Worm (Caenorhabditis elegans) whole organism, L1 larva: ENCODE measurements around the gene ZK721.3.

Experiments
- F16B12.6 ChIP-seq: fragments of 150-350 bp; optimal IDR thresholded peaks from 2 replicates; lab custom pipeline; 2014; ENCODE audit warnings: missing biosample characterization, missing genetic modification characterization
- Y116A8C.19 ChIP-seq: sonication (generic microtip); optimal IDR thresholded peaks from 2 replicates; lab custom pipeline; 2016; ENCODE audit warnings: missing compliant biosample characterization, missing genetic modification characterization, borderline replicate concordance
- ama-1 ChIP-seq: fragments of 150-350 bp; optimal IDR thresholded peaks from 2 replicates; lab custom pipeline; 2014
- blmp-1 ChIP-seq: fragments of 150-350 bp; optimal IDR thresholded peaks from 2 replicates; lab custom pipeline; 2014; ENCODE audit warnings: missing biosample characterization, missing genetic modification characterization
- ceh-63 ChIP-seq: fragments of 200-800 bp; sonication (Bioruptor generic); optimal IDR thresholded peaks from 2 replicates; lab custom pipeline; 2018; ENCODE audit warnings: mild to moderate bottlenecking, missing genetic modification characterization, missing compliant biosample characterization
- ceh-82 ChIP-seq, 3 experiments: fragments of 150-350 bp in 1 of 3; sonication (generic microtip) in 2 of 3; optimal IDR thresholded peaks; 2 replicates each; lab custom pipeline; 2014 to 2017; ENCODE audit warnings: missing biosample characterization in 3 of 3, missing genetic modification characterization in 3 of 3
- ceh-90 ChIP-seq: sonication (generic microtip); optimal IDR thresholded peaks from 2 replicates; lab custom pipeline; 2016; ENCODE audit warnings: missing genetic modification characterization, missing compliant biosample characterization
- ces-1 ChIP-seq: fragments of 150-350 bp; optimal IDR thresholded peaks from 2 replicates; lab custom pipeline; 2014; ENCODE audit warnings: missing biosample characterization, missing genetic modification reagents, missing genetic modification characterization
- dsc-1 ChIP-seq: sonication (generic microtip); optimal IDR thresholded peaks from 2 replicates; lab custom pipeline; 2016; ENCODE audit warnings: mild to moderate bottlenecking, missing genetic modification characterization, missing compliant biosample characterization
- efl-3 ChIP-seq: fragments of 200-800 bp; sonication (Bioruptor generic); optimal IDR thresholded peaks from 2 replicates; lab custom pipeline; 2018; ENCODE audit warnings: mild to moderate bottlenecking, missing genetic modification characterization, missing compliant biosample characterization
- egl-13 ChIP-seq: sonication (generic microtip); optimal IDR thresholded peaks from 2 replicates; lab custom pipeline; 2016; ENCODE audit warnings: missing genotype, missing genetic modification reagents, missing genetic modification characterization, missing compliant biosample characterization
- egl-27 ChIP-seq, 2 experiments: fragments of 150-350 bp in 1 of 2; sonication (generic microtip); optimal IDR thresholded peaks; 3 replicates each; lab custom pipeline; 2017 to 2018; ENCODE audit warnings: missing biosample characterization in 2 of 2, missing genetic modification characterization in 2 of 2, missing genetic modification reagents in 2 of 2
- elt-2 ChIP-seq: sonication (generic microtip); optimal IDR thresholded peaks from 2 replicates; lab custom pipeline; 2016; ENCODE audit warnings: missing genetic modification characterization, mild to moderate bottlenecking, inconsistent platforms, missing compliant biosample characterization, missing genetic modification reagents
- elt-3 ChIP-seq, 6 experiments: fragments of 150-350 bp in 1 of 6; sonication (generic microtip); optimal IDR thresholded peaks; 2 replicates each; lab custom pipeline; 2017 to 2018; ENCODE audit warnings: missing biosample characterization in 6 of 6, missing genetic modification characterization in 6 of 6, inconsistent platforms in 1 of 6
- fkh-4 ChIP-seq: sonication (generic microtip); optimal IDR thresholded peaks from 2 replicates; lab custom pipeline; 2016; ENCODE audit warnings: missing compliant biosample characterization, missing genetic modification characterization, borderline replicate concordance
- fkh-8 ChIP-seq: sonication (generic microtip); optimal IDR thresholded peaks from 2 replicates; lab custom pipeline; 2016; ENCODE audit warnings: mild to moderate bottlenecking, missing genetic modification characterization, missing compliant biosample characterization
- grh-1 ChIP-seq: fragments of 200-800 bp; sonication (Bioruptor generic); IDR thresholded peaks from 2 replicates; pipeline ENCODE4 v1.3.6; 2022; ENCODE audit warnings: missing genetic modification reagents, missing genetic modification characterization, missing compliant biosample characterization
- hlh-4 ChIP-seq: sonication (generic microtip); optimal IDR thresholded peaks from 2 replicates; lab custom pipeline; 2016; ENCODE audit warnings: mild to moderate bottlenecking, missing genetic modification characterization, missing compliant biosample characterization
- lin-14 ChIP-seq: fragments of 200-800 bp; sonication (Bioruptor generic); optimal IDR thresholded peaks from 2 replicates; lab custom pipeline; 2018; ENCODE audit warnings: mild to moderate bottlenecking, missing genetic modification characterization, moderate library complexity, missing compliant biosample characterization
- lin-39 ChIP-seq: fragments of 150-350 bp; optimal IDR thresholded peaks from 2 replicates; lab custom pipeline; 2014; ENCODE audit warnings: missing biosample characterization, missing genetic modification reagents, missing genetic modification characterization
- lir-3 ChIP-seq: sonication (generic microtip); optimal IDR thresholded peaks from 2 replicates; lab custom pipeline; 2016; ENCODE audit warnings: mild to moderate bottlenecking, missing genetic modification characterization, moderate library complexity, missing compliant biosample characterization; ENCODE audit not compliant: poor library complexity
- mdl-1 ChIP-seq, 2 experiments: fragments of 150-350 bp; optimal IDR thresholded peaks; 2 replicates each; lab custom pipeline; 2014 to 2017; ENCODE audit warnings: missing biosample characterization in 2 of 2, missing genetic modification characterization in 2 of 2, inconsistent platforms in 1 of 2
- nhr-12 ChIP-seq: sonication (generic microtip); optimal IDR thresholded peaks from 2 replicates; lab custom pipeline; 2017; ENCODE audit warnings: missing biosample characterization, missing genetic modification characterization
- nhr-20 ChIP-seq: sonication (generic microtip); optimal IDR thresholded peaks from 2 replicates; lab custom pipeline; 2016; ENCODE audit warnings: mild to moderate bottlenecking, missing genetic modification characterization, missing compliant biosample characterization
- nhr-28 ChIP-seq: fragments of 150-350 bp; optimal IDR thresholded peaks from 2 replicates; lab custom pipeline; 2014; ENCODE audit warnings: missing biosample characterization, missing genetic modification characterization
- nhr-47 ChIP-seq: sonication (generic microtip); optimal IDR thresholded peaks from 2 replicates; lab custom pipeline; 2016; ENCODE audit warnings: mild to moderate bottlenecking, missing genetic modification characterization, moderate library complexity, missing compliant biosample characterization
- nhr-71 ChIP-seq: sonication (generic microtip); optimal IDR thresholded peaks from 2 replicates; lab custom pipeline; 2016; ENCODE audit warnings: mild to moderate bottlenecking, missing genetic modification characterization, moderate library complexity, missing compliant biosample characterization
- nhr-76 ChIP-seq: sonication (generic microtip); optimal IDR thresholded peaks from 2 replicates; lab custom pipeline; 2017; ENCODE audit warnings: missing biosample characterization, missing genetic modification characterization
- nhr-77 ChIP-seq: fragments of 150-350 bp; optimal IDR thresholded peaks from 2 replicates; lab custom pipeline; 2014; ENCODE audit warnings: missing biosample characterization, missing genetic modification characterization
- nhr-84 ChIP-seq: sonication (generic microtip); optimal IDR thresholded peaks from 2 replicates; lab custom pipeline; 2017; ENCODE audit warnings: missing biosample characterization, missing genetic modification characterization
- nhr-85 ChIP-seq: sonication (generic microtip); peaks from one replicate; lab custom pipeline; 2016; ENCODE audit warnings: missing genetic modification characterization, inconsistent platforms, missing compliant biosample characterization
- nhr-90 ChIP-seq: sonication (generic microtip); optimal IDR thresholded peaks from 2 replicates; lab custom pipeline; 2016; ENCODE audit warnings: mild to moderate bottlenecking, missing genetic modification characterization, missing compliant biosample characterization; ENCODE audit not compliant: poor library complexity
- pag-3 ChIP-seq: sonication (generic microtip); optimal IDR thresholded peaks from 2 replicates; lab custom pipeline; 2017; ENCODE audit warnings: missing genetic modification characterization, mild to moderate bottlenecking, missing compliant biosample characterization, antibody characterized with exemption, borderline replicate concordance; ENCODE audit not compliant: insufficient read depth
- rnt-1 ChIP-seq: sonication (generic microtip); optimal IDR thresholded peaks from 2 replicates; lab custom pipeline; 2016; ENCODE audit warnings: mild to moderate bottlenecking, missing genetic modification characterization, moderate library complexity, missing compliant biosample characterization
- snpc-4 ChIP-seq: fragments of 150-350 bp; optimal IDR thresholded peaks from 2 replicates; lab custom pipeline; 2014; ENCODE audit warnings: missing biosample characterization, missing genetic modification characterization
- snu-23 ChIP-seq: sonication (generic microtip); optimal IDR thresholded peaks from 2 replicates; lab custom pipeline; 2016; ENCODE audit warnings: missing genetic modification characterization, missing compliant biosample characterization
- sox-4 ChIP-seq: sonication (generic microtip); optimal IDR thresholded peaks from 2 replicates; lab custom pipeline; 2016; ENCODE audit warnings: missing genetic modification characterization, missing compliant biosample characterization
- sptf-1 ChIP-seq: fragments of 150-350 bp; optimal IDR thresholded peaks from 2 replicates; lab custom pipeline; 2014; ENCODE audit warnings: missing biosample characterization, missing genetic modification characterization
- sup-37 ChIP-seq: fragments of 200-800 bp; sonication (Bioruptor generic); optimal IDR thresholded peaks from 2 replicates; lab custom pipeline; 2018; ENCODE audit warnings: mild to moderate bottlenecking, missing genetic modification characterization, missing compliant biosample characterization
- swsn-7 ChIP-seq: sonication (generic microtip); optimal IDR thresholded peaks from 2 replicates; lab custom pipeline; 2016; ENCODE audit warnings: missing genetic modification characterization, missing compliant biosample characterization
- tbx-2 ChIP-seq: sonication (generic microtip); optimal IDR thresholded peaks from 2 replicates; lab custom pipeline; 2016; ENCODE audit warnings: missing genetic modification characterization, missing compliant biosample characterization
- vab-15 ChIP-seq: sonication (generic microtip); optimal IDR thresholded peaks from 2 replicates; lab custom pipeline; 2017; ENCODE audit warnings: missing genotype, mild to moderate bottlenecking, missing genetic modification characterization, missing compliant biosample characterization
- xbp-1 ChIP-seq: sonication (generic microtip); optimal IDR thresholded peaks from 2 replicates; lab custom pipeline; 2016; ENCODE audit warnings: missing genetic modification characterization, missing compliant biosample characterization
- ztf-4 ChIP-seq: fragments of 150-350 bp; optimal IDR thresholded peaks from 2 replicates; lab custom pipeline; 2014; ENCODE audit warnings: missing biosample characterization, missing genetic modification characterization

Gene ZK721.3

DNA sequence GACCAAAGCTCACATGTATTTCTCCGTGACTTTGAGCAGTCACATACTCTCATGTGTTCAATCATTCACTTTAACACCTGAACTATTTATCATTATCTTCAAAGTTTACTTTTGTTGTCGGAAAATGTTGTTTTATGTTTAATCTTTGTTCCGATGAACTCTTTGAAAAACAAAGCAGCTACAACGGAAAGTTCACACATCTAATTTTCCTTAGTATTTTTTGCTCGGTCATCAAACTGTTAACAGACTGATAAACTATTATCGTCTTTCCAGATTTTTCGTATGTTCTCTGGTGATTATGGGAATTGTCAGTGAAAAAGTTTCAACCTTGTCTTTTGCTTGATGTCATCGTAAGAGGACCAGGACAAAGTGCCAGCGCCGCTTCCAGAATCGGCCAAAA lies 28.3 kb upstream of the ZK721.3 start:
- TF ChIP-seq elt-2 (tag; lab: Kevin White, UChicago), result peak; percentile 73
- TF ChIP-seq nhr-90 (tag; lab: Kevin White, UChicago), result peak; percentile 7
- TF ChIP-seq nhr-12, result no peak
- peak; percentile 32 for TF ChIP-seq nhr-71 (tag; lab: Kevin White, UChicago)
- no peak for TF ChIP-seq dsc-1 (tag; lab: Kevin White, UChicago)

DNA sequence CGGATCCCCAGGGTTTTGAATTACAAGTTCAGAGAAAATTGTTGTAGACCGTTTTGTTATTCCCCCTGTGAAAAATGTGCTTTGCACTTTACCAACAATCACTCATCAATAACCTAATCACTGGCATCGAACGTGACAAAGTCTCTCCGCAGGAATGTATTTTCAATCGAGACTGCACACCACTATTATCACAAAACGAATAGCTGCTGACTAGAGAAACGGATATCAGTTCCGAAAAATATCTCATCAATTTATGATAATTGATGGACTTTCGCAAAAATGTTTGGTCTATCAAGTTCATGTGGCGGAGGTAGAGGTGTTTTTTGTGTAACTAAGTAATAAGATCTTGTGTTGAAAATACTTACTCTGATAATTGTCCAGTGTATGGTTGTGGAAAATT lies 23.3 kb upstream of the ZK721.3 start:
- no peak for TF ChIP-seq sptf-1 (tag; lab: Kevin White, UChicago)
- TF ChIP-seq nhr-71 (tag; lab: Kevin White, UChicago), result peak; percentile 20
- TF ChIP-seq nhr-84 (tag; lab: Kevin White, UChicago), result no peak
- no peak for TF ChIP-seq swsn-7 (tag; lab: Kevin White, UChicago)
- no peak for TF ChIP-seq egl-27 (tag; optimal IDR thresholded peaks at IDR 0.05; lab: Kevin White, UChicago)
- no peak for TF ChIP-seq egl-13
- TF ChIP-seq hlh-4 (tag; lab: Kevin White, UChicago), result no peak
- no peak for TF ChIP-seq fkh-4 (tag; lab: Kevin White, UChicago)
- no peak for TF ChIP-seq fkh-8 (tag; lab: Kevin White, UChicago)
- TF ChIP-seq nhr-20 (tag; lab: Kevin White, UChicago), result no peak
- no peak for TF ChIP-seq nhr-28 (tag; lab: Kevin White, UChicago)
- TF ChIP-seq ceh-63 (GFP tag; lab: Kevin White, UChicago), result no peak
- no peak for TF ChIP-seq ama-1 (lab: Kevin White, UChicago)
- TF ChIP-seq nhr-85 (tag; lab: Kevin White, UChicago), result no peak
- TF ChIP-seq F16B12.6 (tag; lab: Kevin White, UChicago), result no peak
- TF ChIP-seq lin-39 (tag; lab: Kevin White, UChicago), result no peak
- TF ChIP-seq blmp-1 (tag; lab: Kevin White, UChicago), result peak; percentile 5
- TF ChIP-seq, all 84 proteins: peak for 2

DNA sequence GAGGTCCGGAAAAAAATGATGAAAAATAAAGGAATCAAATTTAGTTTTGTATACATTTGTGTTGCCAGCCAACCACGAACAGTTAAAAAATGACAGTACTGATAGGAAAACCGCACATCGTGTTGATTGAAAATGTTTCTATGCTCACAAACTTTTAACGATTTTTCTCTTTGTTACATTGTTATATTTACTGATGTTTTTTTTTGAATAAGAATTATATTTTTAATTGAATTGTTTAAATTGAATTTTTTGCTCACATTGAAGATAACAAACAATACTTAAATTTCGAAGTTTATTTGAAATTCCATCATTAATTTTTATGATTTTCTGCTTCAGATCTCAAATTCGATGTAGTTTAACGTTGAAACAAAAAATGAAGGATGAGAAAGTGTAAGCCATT lies 22.8 kb upstream of the ZK721.3 start, which contains the start of gene M02D8.5:
M02D8.5 (minus strand) TSS at position 101 of the 400 bp plus-strand sequence.
- TF ChIP-seq nhr-76 (tag; lab: Kevin White, UChicago), result no peak
- no peak for TF ChIP-seq lir-3 (tag; lab: Kevin White, UChicago)
- TF ChIP-seq pag-3 (tag; lab: Kevin White, UChicago), result no peak
- TF ChIP-seq snpc-4 (tag; lab: Kevin White, UChicago), result no peak
- TF ChIP-seq vab-15 (tag; lab: Kevin White, UChicago), result no peak
- no peak for TF ChIP-seq snu-23
- TF ChIP-seq blmp-1 (tag; lab: Kevin White, UChicago), result no peak
- TF ChIP-seq ceh-82 (tag; optimal IDR thresholded peaks at IDR 0.05; lab: Kevin White, UChicago), result no peak
- TF ChIP-seq ceh-90 (tag; lab: Kevin White, UChicago), result no peak
- no peak for TF ChIP-seq ces-1
- TF ChIP-seq nhr-77 (tag; lab: Kevin White, UChicago), result no peak
- no peak for TF ChIP-seq ztf-4 (tag; lab: Kevin White, UChicago)
- TF ChIP-seq, all 84 proteins: peak for 0

DNA sequence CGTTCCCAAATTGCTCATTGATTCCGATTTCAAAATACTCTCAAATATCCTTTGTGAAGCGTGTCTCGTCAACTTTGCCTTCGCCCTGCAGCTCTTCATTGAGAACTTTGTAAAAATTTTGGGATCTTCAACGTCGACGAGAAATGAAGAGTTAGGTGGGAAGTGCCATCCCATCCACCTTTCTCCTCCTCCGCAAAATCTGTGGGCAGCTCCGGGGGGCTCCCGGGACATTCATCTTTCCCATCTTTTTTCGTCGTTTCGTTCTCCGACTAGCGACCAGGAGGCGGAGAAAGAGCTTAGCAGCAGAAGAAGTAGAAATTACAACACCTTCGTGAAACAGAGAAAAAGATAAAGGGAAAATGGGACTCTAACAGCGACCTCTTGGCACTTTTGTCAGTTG lies 21.4 kb upstream of the ZK721.3 start:
- TF ChIP-seq snu-23 (peak; percentile 7), egl-27 (tag; optimal IDR thresholded peaks at IDR 0.05; lab: Kevin White, UChicago) (no peak), sox-4 (tag; lab: Kevin White, UChicago) (no peak), xbp-1 (tag; lab: Kevin White, UChicago) (no peak), mdl-1 (tag; optimal IDR thresholded peaks at IDR 0.05; lab: Kevin White, UChicago) (no peak), nhr-47 (tag; lab: Kevin White, UChicago) (no peak), elt-3 (tag; optimal IDR thresholded peaks at IDR 0.05; lab: Kevin White, UChicago) (no peak), sup-37 (no peak), nhr-77 (tag; lab: Kevin White, UChicago) (no peak), grh-1 (GFP tag; lab: Robert Waterston, UW) (no peak), tbx-2 (tag; lab: Kevin White, UChicago) (no peak), ama-1 (lab: Kevin White, UChicago) (no peak), pag-3 (tag; lab: Kevin White, UChicago) (peak; percentile 20), dsc-1 (tag; lab: Kevin White, UChicago) (no peak), nhr-28 (tag; lab: Kevin White, UChicago) (no peak), efl-3 (GFP tag; lab: Kevin White, UChicago) (no peak), lin-14 (GFP tag; lab: Kevin White, UChicago) (peak; percentile 62), nhr-71 (tag; lab: Kevin White, UChicago) (peak; percentile 44), rnt-1 (tag; lab: Kevin White, UChicago) (peak; percentile 44), nhr-84 (tag; lab: Kevin White, UChicago) (no peak), ceh-63 (GFP tag; lab: Kevin White, UChicago) (no peak), Y116A8C.19 (tag; lab: Kevin White, UChicago) (no peak)
